Fruit fly (Drosophila melanogaster) S2 (cell line): ENCODE results near the gene plum.

Source experiments
- CG8478 ChIP-seq: fragments of >200 bp; optimal IDR thresholded peaks from 2 replicates; lab custom pipeline; 2018
- CTCF ChIP-seq, 2 experiments: fragments of >200 bp; optimal IDR thresholded peaks; 2 replicates each; lab custom pipeline; 2018

DNA sequence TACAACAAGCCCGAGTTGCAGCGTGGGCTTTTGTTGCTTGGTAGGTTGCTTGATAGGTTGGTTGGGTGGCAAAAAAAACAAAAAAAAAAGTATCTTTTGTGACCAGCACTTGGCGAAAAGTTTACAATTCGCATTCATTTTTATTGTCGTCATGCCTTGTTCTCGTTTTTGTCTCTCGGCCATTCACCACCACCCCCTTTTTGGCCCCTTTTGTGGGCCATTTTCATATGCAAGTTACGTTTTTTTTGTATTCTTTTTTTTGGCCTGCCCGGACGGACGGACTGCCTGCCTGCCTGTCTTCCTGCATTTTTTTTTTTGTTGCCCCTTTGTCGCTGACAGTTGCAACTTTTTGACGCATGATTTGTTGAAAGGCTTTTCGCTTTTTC lies 8.4 kb upstream of the plum start:
- TF ChIP-seq CG8478 (lab: Kevin White, UChicago) (no peak), CTCF (optimal IDR thresholded peaks at IDR 0.05; lab: Kevin White, UChicago) (no peak)
